Fruit fly (Drosophila melanogaster) Kc167 (cell line): ENCODE results near the gene CG10845.

ENCODE experiments used
- Myc ChIP-seq: fragments of >200 bp; optimal IDR thresholded peaks from 2 replicates; lab custom pipeline; 2017; ENCODE audit warnings: missing external identifiers
- Sin3A ChIP-seq: fragments of >200 bp; optimal IDR thresholded peaks from 2 replicates; lab custom pipeline; 2018; ENCODE audit warnings: missing external identifiers
- h ChIP-seq: fragments of >200 bp; optimal IDR thresholded peaks from 3 replicates; lab custom pipeline; 2018; ENCODE audit warnings: missing external identifiers
- insv ChIP-seq: fragments of >200 bp; optimal IDR thresholded peaks from 3 replicates; lab custom pipeline; 2018; ENCODE audit warnings: missing external identifiers
- psq ChIP-seq: fragments of >200 bp; optimal IDR thresholded peaks from 2 replicates; lab custom pipeline; 2017; ENCODE audit warnings: missing external identifiers
- ttk ChIP-seq: sonication (Bioruptor generic); optimal IDR thresholded peaks from 2 replicates; lab custom pipeline; 2017; ENCODE audit warnings: missing external identifiers

The CG10845 gene

DNA sequence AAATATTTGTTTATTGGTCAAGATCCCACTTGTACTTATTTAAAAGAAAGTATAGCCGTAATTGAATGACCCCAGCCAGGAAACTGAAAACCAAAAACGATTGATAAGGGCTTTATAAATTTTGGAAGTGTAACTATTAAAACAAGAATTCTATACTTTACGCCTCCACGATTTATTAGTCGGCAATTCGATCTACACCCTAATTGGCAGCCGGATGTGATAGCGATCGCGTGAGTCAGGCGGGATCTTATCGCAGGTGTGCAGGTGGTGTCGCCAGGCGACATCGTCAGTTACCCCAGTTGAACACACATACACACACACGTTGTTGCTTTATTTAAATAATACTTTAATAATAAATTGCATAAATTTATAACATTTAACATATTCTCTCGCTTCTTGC lies 33.6 kb downstream of the CG10845 start:
- TF ChIP-seq Myc (lab: Kevin White, UChicago) (no peak), h (lab: Kevin White, UChicago) (no peak), ttk (lab: Kevin White, UChicago) (no peak), psq (lab: Kevin White, UChicago) (no peak), Sin3A (lab: Kevin White, UChicago) (no peak), insv (lab: Kevin White, UChicago) (no peak)

DNA sequence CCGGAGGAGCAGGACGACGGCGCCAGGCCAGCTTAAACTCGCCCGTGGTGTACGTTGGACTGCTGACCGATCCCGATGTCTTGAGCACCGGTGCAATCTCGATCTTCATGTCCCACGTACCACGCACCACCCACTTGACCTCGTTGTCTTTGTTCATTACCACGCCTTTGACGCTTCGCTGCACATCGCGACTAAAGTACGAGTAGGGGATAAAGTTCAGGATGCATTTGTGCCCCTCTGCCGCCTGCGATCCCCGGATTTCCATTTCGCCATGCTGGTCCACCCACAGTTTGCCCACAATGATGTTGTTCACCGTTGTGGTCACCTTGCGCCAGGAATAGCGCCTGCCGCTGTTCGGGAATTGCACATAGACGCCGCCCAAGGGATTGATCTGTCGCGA lies 34.8 kb downstream of the CG10845 start:
- TF ChIP-seq psq (lab: Kevin White, UChicago) (no peak), h (lab: Kevin White, UChicago) (no peak), insv (lab: Kevin White, UChicago) (no peak), Myc (lab: Kevin White, UChicago) (no peak), Sin3A (lab: Kevin White, UChicago) (no peak), ttk (lab: Kevin White, UChicago) (no peak)

DNA sequence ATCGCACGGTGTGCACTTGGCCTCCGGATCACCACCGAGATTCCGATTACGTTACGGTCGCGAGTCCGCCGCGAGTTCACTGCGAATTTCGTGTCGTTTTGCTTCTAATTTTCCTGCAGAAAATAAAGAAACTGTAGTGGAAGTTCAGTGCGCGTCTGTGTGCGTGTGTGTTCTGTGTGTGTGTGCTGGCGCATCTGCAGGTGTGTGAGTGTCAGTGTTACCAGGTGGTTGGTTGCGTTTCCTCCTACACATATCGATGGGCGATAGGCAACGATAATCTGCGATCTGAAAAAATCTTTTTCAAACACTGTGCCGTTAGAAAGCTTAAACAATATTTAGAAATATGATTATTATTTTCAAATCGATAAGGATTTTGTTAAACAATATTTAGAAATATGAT lies 37.1 kb downstream of the CG10845 start, which contains the start of gene Osbp:
Gene Osbp, minus strand, starts transcription at position 174 of the 400 bp plus-strand sequence.
- no peak for TF ChIP-seq h (lab: Kevin White, UChicago)
- TF ChIP-seq Myc (lab: Kevin White, UChicago): no peak
- TF ChIP-seq Sin3A (lab: Kevin White, UChicago): no peak

DNA sequence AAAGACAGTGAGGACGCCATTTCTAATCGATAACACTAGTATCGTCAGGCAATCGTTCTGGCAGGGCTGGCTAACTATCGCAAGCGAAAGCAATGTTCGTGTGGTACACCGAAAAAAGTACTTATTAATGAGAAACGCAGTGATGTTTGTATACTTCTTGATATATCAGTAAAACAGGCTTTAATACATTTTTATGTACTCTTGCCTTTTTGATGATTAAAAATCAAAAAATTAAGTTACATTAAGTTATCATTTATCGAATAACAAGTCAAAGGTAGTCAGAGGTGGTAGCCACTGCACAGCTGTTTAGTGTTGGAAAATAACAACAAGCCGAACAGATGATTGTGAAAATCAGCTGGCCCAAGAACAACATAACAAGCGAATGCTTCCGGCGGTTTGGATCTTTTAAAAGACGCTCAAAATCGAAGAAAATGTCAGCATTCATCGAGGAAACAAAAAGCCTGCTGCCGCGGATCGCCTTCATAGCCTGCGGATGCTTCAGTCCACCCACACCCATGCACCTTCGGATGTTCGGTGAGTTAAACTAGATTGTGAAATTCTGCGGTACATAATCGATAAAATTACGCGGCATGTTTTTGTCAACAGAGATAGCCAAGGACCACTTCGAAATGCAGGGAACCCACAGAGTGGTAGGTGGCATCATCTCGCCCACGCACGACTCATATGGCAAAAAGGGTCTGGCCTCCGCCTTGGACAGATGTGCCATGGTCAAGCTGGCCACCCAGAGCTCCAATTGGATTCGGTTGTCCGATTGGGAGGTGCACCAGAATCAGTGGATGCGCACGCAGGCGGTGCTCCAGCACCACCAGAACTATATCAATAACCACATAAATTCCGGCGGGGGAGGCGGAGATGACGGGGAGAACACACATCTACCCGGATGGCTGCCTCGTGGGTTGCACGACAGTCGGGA lies 44.3 kb downstream of the CG10845 start, which contains the start of the genes ssh and Nmnat:
Gene ssh, minus strand, starts transcription at position 37 of the 934 bp plus-strand sequence.
Gene Nmnat, plus strand, starts transcription at position 318 of the 934 bp plus-strand sequence.
- TF ChIP-seq insv (lab: Kevin White, UChicago) (no peak), psq (lab: Kevin White, UChicago) (peak; percentile 44)

DNA sequence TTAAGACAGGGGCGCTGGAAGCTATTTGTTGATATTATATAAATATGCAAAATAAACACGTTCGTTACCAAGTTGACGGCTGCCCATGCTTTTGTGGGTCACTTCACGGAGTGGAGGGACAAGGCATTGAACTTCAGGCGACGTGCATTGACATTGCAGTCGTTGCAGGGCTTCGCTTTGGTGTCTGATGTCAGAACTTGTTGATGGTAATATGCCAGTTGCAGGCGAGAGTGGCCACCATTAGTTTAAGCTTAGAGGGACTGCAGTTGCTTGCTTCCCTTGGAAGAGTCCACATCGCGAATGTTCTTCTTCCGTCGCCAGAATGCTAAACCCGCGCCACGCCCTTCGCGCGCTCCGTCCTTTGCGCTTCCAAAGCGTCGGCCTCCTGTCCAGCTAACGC lies 46.4 kb downstream of the CG10845 start, which contains the start of gene mah:
Gene mah, plus strand, starts transcription at position 301 of the 400 bp plus-strand sequence.
- TF ChIP-seq h (lab: Kevin White, UChicago) (no peak), Myc (lab: Kevin White, UChicago) (no peak), insv (lab: Kevin White, UChicago) (no peak), ttk (lab: Kevin White, UChicago) (no peak), Sin3A (lab: Kevin White, UChicago) (no peak), psq (lab: Kevin White, UChicago) (no peak)
